Worm (Caenorhabditis elegans) whole organism, late embryonic: Measurements from ENCODE around the gene C47A4.3.

Experiments used
- C08G9.2 ChIP-seq: sonication (generic microtip); optimal IDR thresholded peaks from 2 replicates; lab custom pipeline; 2016; ENCODE audit warnings: mild to moderate bottlenecking, missing genetic modification characterization, moderate library complexity, missing compliant biosample characterization
- C38D4.7 ChIP-seq: fragments of 200-800 bp; sonication (Bioruptor generic); optimal IDR thresholded peaks from 2 replicates; lab custom pipeline; 2018; ENCODE audit warnings: mild to moderate bottlenecking, missing genetic modification characterization, moderate library complexity, missing compliant biosample characterization
- F13H6.1 ChIP-seq: sonication (generic microtip); optimal IDR thresholded peaks from 2 replicates; lab custom pipeline; 2016; ENCODE audit warnings: missing genetic modification characterization, missing compliant biosample characterization
- T23F11.4 ChIP-seq: fragments of 200-800 bp; sonication (Bioruptor generic); optimal IDR thresholded peaks from 2 replicates; lab custom pipeline; 2018; ENCODE audit warnings: mild to moderate bottlenecking, missing genetic modification characterization, missing compliant biosample characterization
- ahr-1 ChIP-seq: sonication (generic microtip); optimal IDR thresholded peaks from 2 replicates; lab custom pipeline; 2016; ENCODE audit warnings: missing genetic modification characterization, missing compliant biosample characterization
- ama-1 ChIP-seq: fragments of 150-350 bp; optimal IDR thresholded peaks from 2 replicates; lab custom pipeline; 2014
- ceh-14 ChIP-seq: sonication (generic microtip); optimal IDR thresholded peaks from 2 replicates; lab custom pipeline; 2016; ENCODE audit warnings: missing genotype, missing genetic modification characterization, missing compliant biosample characterization
- ceh-18 ChIP-seq: sonication (generic microtip); optimal IDR thresholded peaks from 2 replicates; lab custom pipeline; 2016; ENCODE audit warnings: missing genetic modification characterization, missing compliant biosample characterization
- ceh-2 ChIP-seq: sonication (generic microtip); optimal IDR thresholded peaks from 2 replicates; lab custom pipeline; 2016; ENCODE audit warnings: missing genotype, missing genetic modification characterization, missing compliant biosample characterization
- ceh-30 ChIP-seq: fragments of 150-350 bp; optimal IDR thresholded peaks from 2 replicates; lab custom pipeline; 2014; ENCODE audit warnings: missing biosample characterization, missing genetic modification characterization
- ceh-31 ChIP-seq: sonication (generic microtip); optimal IDR thresholded peaks from 2 replicates; lab custom pipeline; 2016; ENCODE audit warnings: missing genetic modification characterization, missing compliant biosample characterization
- ceh-34 ChIP-seq: sonication (generic microtip); optimal IDR thresholded peaks from 2 replicates; lab custom pipeline; 2016; ENCODE audit warnings: mild to moderate bottlenecking, missing genetic modification characterization, missing compliant biosample characterization
- ceh-48 ChIP-seq: sonication (generic microtip); optimal IDR thresholded peaks from 2 replicates; lab custom pipeline; 2016; ENCODE audit warnings: missing genetic modification characterization, inconsistent platforms, missing compliant biosample characterization
- dmd-4 ChIP-seq: sonication (generic microtip); optimal IDR thresholded peaks from 2 replicates; lab custom pipeline; 2016; ENCODE audit warnings: borderline replicate concordance, missing genetic modification characterization, missing compliant biosample characterization
- dve-1 ChIP-seq: sonication (generic microtip); optimal IDR thresholded peaks from 2 replicates; lab custom pipeline; 2017; ENCODE audit warnings: antibody characterized with exemption, mild to moderate bottlenecking, missing genetic modification characterization, missing compliant biosample characterization
- elt-2 ChIP-seq: sonication (generic microtip); optimal IDR thresholded peaks from 2 replicates; lab custom pipeline; 2016; ENCODE audit warnings: missing genetic modification reagents, missing genetic modification characterization, missing compliant biosample characterization
- ets-4 ChIP-seq: sonication (generic microtip); optimal IDR thresholded peaks from 2 replicates; lab custom pipeline; 2016; ENCODE audit warnings: missing genetic modification characterization, missing compliant biosample characterization
- eyg-1 ChIP-seq: sonication (generic microtip); optimal IDR thresholded peaks from 2 replicates; lab custom pipeline; 2016; ENCODE audit warnings: missing genotype, missing genetic modification characterization, missing compliant biosample characterization
- fkh-10 ChIP-seq: fragments of 150-350 bp; optimal IDR thresholded peaks from 2 replicates; lab custom pipeline; 2014; ENCODE audit warnings: missing biosample characterization, missing genetic modification reagents, missing genetic modification characterization
- hlh-15 ChIP-seq: sonication (generic microtip); optimal IDR thresholded peaks from 2 replicates; lab custom pipeline; 2016; ENCODE audit warnings: missing genetic modification characterization, missing compliant biosample characterization
- hlh-8 ChIP-seq: sonication (generic microtip); optimal IDR thresholded peaks from 2 replicates; lab custom pipeline; 2016; ENCODE audit warnings: missing genotype, missing genetic modification characterization, missing compliant biosample characterization
- lin-11 ChIP-seq: fragments of 200-800 bp; sonication (Bioruptor generic); optimal IDR thresholded peaks from 2 replicates; lab custom pipeline; 2018; ENCODE audit warnings: mild to moderate bottlenecking, missing genetic modification characterization, missing compliant biosample characterization
- nfya-1 ChIP-seq: sonication (generic microtip); optimal IDR thresholded peaks from 2 replicates; lab custom pipeline; 2017; ENCODE audit warnings: missing genetic modification characterization, mild to moderate bottlenecking, missing compliant biosample characterization, antibody characterized with exemption, moderate library complexity
- nhr-232 ChIP-seq: sonication (generic microtip); optimal IDR thresholded peaks from 2 replicates; lab custom pipeline; 2016; ENCODE audit warnings: missing genetic modification characterization, missing compliant biosample characterization
- pha-4 ChIP-seq: fragments of 150-350 bp; optimal IDR thresholded peaks from 2 replicates; lab custom pipeline; 2018; ENCODE audit warnings: missing biosample characterization, missing genetic modification reagents, missing genetic modification characterization
- pqm-1 ChIP-seq: sonication (generic microtip); optimal IDR thresholded peaks from 2 replicates; lab custom pipeline; 2016; ENCODE audit warnings: missing genetic modification characterization, missing compliant biosample characterization
- pros-1 ChIP-seq: fragments of 150-350 bp; optimal IDR thresholded peaks from 2 replicates; lab custom pipeline; 2014; ENCODE audit warnings: missing biosample characterization, missing genetic modification reagents, missing genetic modification characterization
- ref-2 ChIP-seq: sonication (generic microtip); optimal IDR thresholded peaks from 2 replicates; lab custom pipeline; 2016; ENCODE audit warnings: missing genetic modification characterization, missing compliant biosample characterization
- rnt-1 ChIP-seq: sonication (generic microtip); optimal IDR thresholded peaks from 2 replicates; lab custom pipeline; 2016; ENCODE audit warnings: missing genetic modification characterization, missing compliant biosample characterization
- sox-2 ChIP-seq: fragments of 200-800 bp; sonication (Bioruptor generic); IDR thresholded peaks from 2 replicates; pipeline ENCODE4 v1.3.6; 2022; ENCODE audit warnings: missing genetic modification reagents, missing genetic modification characterization, missing compliant biosample characterization
- syd-9 ChIP-seq: sonication (generic microtip); optimal IDR thresholded peaks from 2 replicates; lab custom pipeline; 2016; ENCODE audit warnings: mild to moderate bottlenecking, missing genetic modification characterization, moderate library complexity, missing compliant biosample characterization
- tbx-2 ChIP-seq: sonication (generic microtip); optimal IDR thresholded peaks from 2 replicates; lab custom pipeline; 2016; ENCODE audit warnings: missing genetic modification characterization, missing compliant biosample characterization
- tbx-7 ChIP-seq: sonication (generic microtip); optimal IDR thresholded peaks from 2 replicates; lab custom pipeline; 2016; ENCODE audit warnings: missing genotype, missing genetic modification characterization, missing compliant biosample characterization
- unc-3 ChIP-seq, 2 experiments: fragments of 200-800 bp in 1 of 2; sonication (Bioruptor generic) in 1 of 2; sonication (generic microtip) in 1 of 2; conservative IDR thresholded peaks in 1 of 2; optimal IDR thresholded peaks in 1 of 2; 2 replicates each; pipeline versions ENCODE4 v1.3.6 to Lab custom; 2016 to 2022; ENCODE audit warnings: missing compliant biosample characterization in 2 of 2, missing genetic modification characterization in 2 of 2, missing genetic modification reagents in 1 of 2
- unc-55 ChIP-seq: sonication (generic microtip); optimal IDR thresholded peaks from 2 replicates; lab custom pipeline; 2017; ENCODE audit warnings: missing biosample characterization, missing genetic modification reagents, missing genetic modification characterization

Gene C47A4.3

ce11 chrIV:13703828-13704425 is 38.2 kb downstream of the C47A4.3 start, which contains the start of gene tlp-1:
TSS of gene tlp-1 (minus strand) at chrIV:13704082.
- TF ChIP-seq unc-55 (peak; percentile 99), rnt-1 (tag; lab: Kevin White, UChicago) (peak; percentile 87), tbx-2 (tag; lab: Kevin White, UChicago) (peak; percentile 65), tbx-7 (tag; lab: Kevin White, UChicago) (no peak), dmd-4 (tag; lab: Kevin White, UChicago) (no peak), C08G9.2 (tag; lab: Kevin White, UChicago) (peak; percentile 46), ceh-18 (tag; lab: Kevin White, UChicago) (peak; percentile 42), nfya-1 (peak; percentile 87)

ce11 chrIV:13702681-13703080 is 39.5 kb downstream of the C47A4.3 start:
- TF ChIP-seq sox-2 (GFP tag; lab: Robert Waterston, UW) (no peak), ceh-34 (tag; lab: Kevin White, UChicago) (no peak), syd-9 (tag; lab: Kevin White, UChicago) (no peak), unc-3 (GFP tag; conservative IDR thresholded peaks at IDR 0.05; lab: Robert Waterston, UW) (no peak), unc-3 (tag; optimal IDR thresholded peaks at IDR 0.05; lab: Kevin White, UChicago) (no peak), nhr-232 (tag; lab: Kevin White, UChicago) (no peak), fkh-10 (GFP tag; lab: Kevin White, UChicago) (no peak), hlh-8 (no peak), ama-1 (lab: Kevin White, UChicago) (no peak), ahr-1 (no peak), nfya-1 (no peak), hlh-15 (no peak), dve-1 (tag; lab: Kevin White, UChicago) (no peak), elt-2 (tag; lab: Kevin White, UChicago) (no peak), ref-2 (tag; lab: Kevin White, UChicago) (no peak), pha-4 (tag; lab: Kevin White, UChicago) (no peak), eyg-1 (tag; lab: Kevin White, UChicago) (no peak), lin-11 (no peak), pros-1 (no peak)

- TF ChIP-seq tbx-2 (tag; lab: Kevin White, UChicago) (no peak), ceh-2 (tag; lab: Kevin White, UChicago) (no peak), ref-2 (tag; lab: Kevin White, UChicago) (no peak), elt-2 (tag; lab: Kevin White, UChicago) (no peak), syd-9 (tag; lab: Kevin White, UChicago) (no peak)
- TF ChIP-seq, all 69 proteins: peak for 0
Observed at ce11 chrIV:13701472-13701871, 40.7 kb downstream of the C47A4.3 start.

- no peak for TF ChIP-seq eyg-1 (tag; lab: Kevin White, UChicago)
Observed at ce11 chrIV:13700847-13701246, 41.3 kb downstream of the C47A4.3 start.

ce11 chrIV:13699384-13699788 is 42.8 kb downstream of the C47A4.3 start:
- no peak for TF ChIP-seq pros-1
- TF ChIP-seq ceh-30 (tag; lab: Kevin White, UChicago) = no peak
- TF ChIP-seq ceh-18 (tag; lab: Kevin White, UChicago) = peak; percentile 36
- TF ChIP-seq nhr-232 (tag; lab: Kevin White, UChicago) = no peak
- peak; percentile 93 for TF ChIP-seq unc-55
- peak; percentile 62 for TF ChIP-seq rnt-1 (tag; lab: Kevin White, UChicago)
- peak; percentile 11 for TF ChIP-seq hlh-8

ce11 chrIV:13698603-13699002 is 43.5 kb downstream of the C47A4.3 start, which contains the start of gene T23G4.127:
TSS of gene T23G4.127 (minus strand) at chrIV:13698703.
- TF ChIP-seq pqm-1 (no peak), T23F11.4 (GFP tag; lab: Kevin White, UChicago) (no peak), fkh-10 (GFP tag; lab: Kevin White, UChicago) (no peak), C38D4.7 (GFP tag; lab: Kevin White, UChicago) (no peak), ets-4 (tag; lab: Kevin White, UChicago) (no peak), ceh-48 (tag; lab: Kevin White, UChicago) (no peak), ceh-31 (no peak), nfya-1 (no peak), ceh-14 (tag; lab: Kevin White, UChicago) (no peak), F13H6.1 (tag; lab: Kevin White, UChicago) (no peak)
- TF ChIP-seq, all 69 proteins: peak for 0
